Fruit fly (Drosophila melanogaster): ENCODE measurements around the gene rumpel.

rumpel gene

DNA sequence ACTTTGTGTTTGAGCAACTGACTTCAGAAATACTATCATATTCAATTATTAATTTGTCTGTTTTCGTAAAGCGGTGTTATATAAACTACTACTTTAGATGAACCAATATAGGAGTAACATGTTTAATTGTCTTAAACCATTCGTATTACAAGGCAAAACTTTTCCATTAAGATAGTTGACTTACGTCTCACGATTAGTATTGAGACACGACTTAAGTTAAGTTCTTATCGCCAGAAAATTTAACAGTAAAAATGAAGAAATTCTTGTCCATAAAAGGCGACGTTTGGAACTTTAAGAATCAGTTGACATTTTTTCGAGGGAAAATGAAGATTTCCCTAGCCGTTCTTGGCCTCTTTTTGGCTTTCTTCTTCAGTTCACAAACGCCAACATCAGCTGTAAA lies 4.8 kb upstream of the rumpel start, which contains the start of gene CG42705:
TSS of gene CG42705 (plus strand) at position 301 of the 400 bp plus-strand sequence.
- no peak for TF ChIP-seq knrl (GFP tag; IDR thresholded peaks at IDR 0.05; ENCODE audit: partially characterized antibody)
- no peak for TF ChIP-seq CG14014 (GFP tag; IDR thresholded peaks at IDR 0.05)
- no peak for TF ChIP-seq unc-4 (GFP tag; IDR thresholded peaks at IDR 0.05; ENCODE audit: partially characterized antibody)
- no peak for TF ChIP-seq Jarid2 (GFP tag; optimal IDR thresholded peaks at IDR 0.05)
- no peak for TF ChIP-seq row (GFP tag; IDR thresholded peaks at IDR 0.05)

DNA sequence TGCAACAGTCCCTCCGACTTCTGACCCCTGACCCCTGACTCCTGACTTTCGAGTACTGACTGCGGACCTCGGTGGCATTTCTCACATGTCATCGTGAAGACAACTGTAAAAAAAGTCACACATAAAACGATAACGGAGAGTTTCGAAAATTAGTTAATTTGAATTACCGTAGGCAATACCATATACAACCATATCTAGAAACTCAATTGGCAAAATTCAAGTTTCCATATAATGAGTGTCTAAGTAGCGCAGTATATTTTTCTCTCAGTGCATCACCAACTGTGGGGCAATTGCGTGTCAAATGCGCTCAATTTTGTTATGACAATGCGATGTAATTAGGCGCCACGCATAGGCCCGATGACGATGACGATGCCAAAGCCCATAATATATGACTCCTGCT lies 3.4 kb upstream of the rumpel start:
- TF ChIP-seq ken (GFP tag; IDR thresholded peaks at IDR 0.05) (0 out of 3 replicates have a peak, but pooled peaks have one; percentile 4), dmrt11E (tag; optimal IDR thresholded peaks at IDR 0.05) (peak; percentile 37), luna (GFP tag; optimal IDR thresholded peaks at IDR 0.05) (no peak), mam (GFP tag; optimal IDR thresholded peaks at IDR 0.05) (no peak), Oli (tag; optimal IDR thresholded peaks at IDR 0.05) (peak; percentile 12), tup (GFP tag; optimal IDR thresholded peaks at IDR 0.05) (no peak), CG1603 (tag; optimal IDR thresholded peaks at IDR 0.05) (peak; percentile 43), lbe (GFP tag; optimal IDR thresholded peaks at IDR 0.05) (no peak), dmrt99B (tag; optimal IDR thresholded peaks at IDR 0.05) (peak; percentile 35), CG6689 (GFP tag; IDR thresholded peaks at IDR 0.05) (peak; percentile 37; the same call in 1 of the 2 replicates), CG8290 (GFP tag; optimal IDR thresholded peaks at IDR 0.05) (no peak), CG8290 (tag; optimal IDR thresholded peaks at IDR 0.05) (no peak), NK7.1 (GFP tag; optimal IDR thresholded peaks at IDR 0.05) (no peak), CG12391 (tag; optimal IDR thresholded peaks at IDR 0.05) (peak; percentile 13), pnt (GFP tag; optimal IDR thresholded peaks at IDR 0.05) (peak; percentile 22), az2 (GFP tag; optimal IDR thresholded peaks at IDR 0.05) (peak; percentile 15), CG31441 (GFP tag; IDR thresholded peaks at IDR 0.05) (peak; percentile 24; the same call in 1 of the 2 replicates), Nf-YA (GFP tag; IDR thresholded peaks at IDR 0.05) (no peak), pho (GFP tag; optimal IDR thresholded peaks at IDR 0.05) (no peak), her (GFP tag; optimal IDR thresholded peaks at IDR 0.05) (no peak), D (optimal IDR thresholded peaks at IDR 0.05) (no peak), D (GFP tag; optimal IDR thresholded peaks at IDR 0.05) (no peak), CG13624 (GFP tag; optimal IDR thresholded peaks at IDR 0.05) (no peak), CG16779 (GFP tag; IDR thresholded peaks at IDR 0.05) (no peak), nerfin-1 (tag; optimal IDR thresholded peaks at IDR 0.05) (no peak), rib (GFP tag; IDR thresholded peaks at IDR 0.05) (no peak), knrl (GFP tag; IDR thresholded peaks at IDR 0.05; ENCODE audit: partially characterized antibody) (no peak), lmd (GFP tag; IDR thresholded peaks at IDR 0.05) (peak; percentile 8; the same call in 1 of the 2 replicates), gem (tag; optimal IDR thresholded peaks at IDR 0.05) (peak; percentile 47), fd96Cb (tag; optimal IDR thresholded peaks at IDR 0.05) (peak; percentile 17), CG2120 (GFP tag; optimal IDR thresholded peaks at IDR 0.05) (no peak), Taf1 (GFP tag; IDR thresholded peaks at IDR 0.05) (no peak), CG4328 (GFP tag; optimal IDR thresholded peaks at IDR 0.05) (no peak), Hr39 (optimal IDR thresholded peaks at IDR 0.05) (no peak), abd-A (tag; optimal IDR thresholded peaks at IDR 0.05) (no peak), wor (GFP tag; IDR thresholded peaks at IDR 0.05) (no peak), ash1 (GFP tag; optimal IDR thresholded peaks at IDR 0.05) (no peak), Xrp1 (GFP tag; IDR thresholded peaks at IDR 0.05) (peak; percentile 54; the same call in 1 of the 2 replicates), Ets65A (GFP tag) (peak; percentile 61), CG12299 (tag; optimal IDR thresholded peaks at IDR 0.05) (no peak), da (GFP tag; optimal IDR thresholded peaks at IDR 0.05) (no peak), Sox102F (GFP tag; optimal IDR thresholded peaks at IDR 0.05) (peak; percentile 12), CG9932 (GFP tag; IDR thresholded peaks at IDR 0.05) (0 out of 2 replicates have a peak, but pooled peaks have one; percentile 17), sens (GFP tag) (peak; percentile 84), CG7963 (GFP tag; IDR thresholded peaks at IDR 0.05; ENCODE audit: partially characterized antibody) (no peak), Hr78 (GFP tag; optimal IDR thresholded peaks at IDR 0.05) (peak in 1 of 2 experiments; percentile 18)

All from whole organism, embryonic.